Worm (Caenorhabditis elegans) whole organism, mixed stage, embryonic: ENCODE data around the gene fbxb-61.

Experiments
- lin-32 ChIP-seq: fragments of 200-800 bp; sonication (Bioruptor generic); optimal IDR thresholded peaks from 2 replicates; lab custom pipeline; 2018; ENCODE audit warnings: mild to moderate bottlenecking, missing genetic modification characterization, missing compliant biosample characterization
- lsy-2 ChIP-seq: fragments of 150-350 bp; optimal IDR thresholded peaks from 2 replicates; lab custom pipeline; 2014; ENCODE audit warnings: missing biosample characterization, missing genetic modification characterization
- snpc-4 ChIP-seq: fragments of 150-350 bp; optimal IDR thresholded peaks from 2 replicates; lab custom pipeline; 2014; ENCODE audit warnings: missing biosample characterization, missing genetic modification characterization
- unc-62 ChIP-seq: fragments of 150-350 bp; optimal IDR thresholded peaks from 2 replicates; lab custom pipeline; 2014; ENCODE audit warnings: missing biosample characterization, missing genetic modification reagents, missing genetic modification characterization

- TF ChIP-seq unc-62 (GFP tag; lab: Kevin White, UChicago) (no peak), snpc-4 (tag; lab: Kevin White, UChicago) (no peak), lsy-2 (tag; lab: Kevin White, UChicago) (no peak), lin-32 (no peak)
Observed at ce11 chrV:19311391-19311790, 7.5 kb downstream of the fbxb-61 start, which contains the start of gene C43D7.8.
